Worm (Caenorhabditis elegans) whole organism, young adult: Measurements from ENCODE around the gene irld-25.

Experiments
- B0261.1 ChIP-seq: sonication (generic microtip); optimal IDR thresholded peaks from 2 replicates; lab custom pipeline; 2016; ENCODE audit warnings: mild to moderate bottlenecking, missing genetic modification characterization, moderate library complexity, missing compliant biosample characterization
- B0336.3 ChIP-seq: fragments of 200-800 bp; sonication (Bioruptor generic); IDR thresholded peaks from 2 replicates; pipeline ENCODE4 v1.3.6; 2022; ENCODE audit warnings: missing genetic modification characterization, missing compliant biosample characterization
- C06A6.2 ChIP-seq: fragments of 200-800 bp; sonication (Bioruptor generic); conservative IDR thresholded peaks from 2 replicates; pipeline ENCODE4 v1.3.6; 2022; ENCODE audit warnings: missing genetic modification characterization, missing compliant biosample characterization
- C17E4.6 ChIP-seq: fragments of 200-800 bp; sonication (Bioruptor generic); IDR thresholded peaks from 2 replicates; pipeline ENCODE4 v1.3.6; 2022; ENCODE audit warnings: missing genetic modification reagents, missing genetic modification characterization, missing compliant biosample characterization
- F22D6.2 ChIP-seq: sonication (generic microtip); optimal IDR thresholded peaks from 2 replicates; lab custom pipeline; 2016; ENCODE audit warnings: mild to moderate bottlenecking, missing genetic modification characterization, missing compliant biosample characterization
- F23B12.7 ChIP-seq: sonication (generic microtip); optimal IDR thresholded peaks from 2 replicates; lab custom pipeline; 2017; ENCODE audit warnings: missing genetic modification characterization, mild to moderate bottlenecking, missing compliant biosample characterization, antibody characterized with exemption, moderate library complexity; ENCODE audit not compliant: insufficient read depth
- F37B4.10 ChIP-seq: fragments of 200-800 bp; sonication (Bioruptor generic); IDR thresholded peaks from 2 replicates; pipeline ENCODE4 v1.3.6; 2022; ENCODE audit warnings: missing genetic modification characterization, missing compliant biosample characterization
- F39B2.1 ChIP-seq: fragments of 200-800 bp; sonication (Bioruptor generic); IDR thresholded peaks from 2 replicates; pipeline ENCODE4 v1.3.6; 2022; ENCODE audit warnings: missing genetic modification reagents, missing genetic modification characterization, missing compliant biosample characterization
- K12H6.12 ChIP-seq: fragments of 200-800 bp; sonication (Bioruptor generic); optimal IDR thresholded peaks from 2 replicates; lab custom pipeline; 2018; ENCODE audit warnings: mild to moderate bottlenecking, missing genetic modification characterization, missing compliant biosample characterization
- Y53F4B.3 ChIP-seq: fragments of 200-800 bp; sonication (Bioruptor generic); IDR thresholded peaks from 2 replicates; pipeline ENCODE4 v1.3.6; 2022; ENCODE audit warnings: missing genetic modification reagents, missing genetic modification characterization, missing compliant biosample characterization
- Y79H2A.3 ChIP-seq: fragments of 200-800 bp; sonication (Bioruptor generic); conservative IDR thresholded peaks from 2 replicates; pipeline ENCODE4 v1.3.6; 2022; ENCODE audit warnings: missing genetic modification reagents, missing genetic modification characterization, missing compliant biosample characterization
- ZK185.1 ChIP-seq: sonication (generic microtip); optimal IDR thresholded peaks from 2 replicates; lab custom pipeline; 2016; ENCODE audit warnings: mild to moderate bottlenecking, missing genetic modification characterization, missing compliant biosample characterization; ENCODE audit not compliant: poor library complexity, severe bottlenecking
- akir-1 ChIP-seq: fragments of 200-800 bp; sonication (Bioruptor generic); optimal IDR thresholded peaks from 2 replicates; lab custom pipeline; 2018; ENCODE audit warnings: mild to moderate bottlenecking, missing genetic modification characterization, moderate library complexity, missing compliant biosample characterization
- ama-1 ChIP-seq, 3 experiments: fragments of 150-350 bp in 1 of 3; sonication (generic microtip) in 2 of 3; optimal IDR thresholded peaks; 2 replicates each; lab custom pipeline; 2014 to 2018; ENCODE audit warnings: missing biosample characterization in 2 of 3, missing genetic modification characterization in 2 of 3, missing genetic modification reagents in 2 of 3
- aptf-2 ChIP-seq: fragments of 200-800 bp; sonication (Bioruptor generic); conservative IDR thresholded peaks from 2 replicates; pipeline ENCODE4 v1.3.6; 2022; ENCODE audit warnings: missing genetic modification reagents, missing genetic modification characterization, missing compliant biosample characterization
- attf-3 ChIP-seq: fragments of 200-800 bp; sonication (Bioruptor generic); conservative IDR thresholded peaks from 2 replicates; pipeline ENCODE4 v1.3.6; 2022; ENCODE audit warnings: missing genetic modification reagents, missing genetic modification characterization, missing compliant biosample characterization
- attf-6 ChIP-seq: fragments of 200-800 bp; sonication (Bioruptor generic); IDR thresholded peaks from 2 replicates; pipeline ENCODE4 v1.3.6; 2022; ENCODE audit warnings: missing genetic modification reagents, missing genetic modification characterization, missing compliant biosample characterization
- bed-2 ChIP-seq: fragments of 200-800 bp; sonication (Bioruptor generic); IDR thresholded peaks from 2 replicates; pipeline ENCODE4 v1.3.6; 2022; ENCODE audit warnings: missing genetic modification reagents, missing genetic modification characterization, missing compliant biosample characterization
- ccch-3 ChIP-seq: fragments of 200-800 bp; sonication (Bioruptor generic); optimal IDR thresholded peaks from 2 replicates; lab custom pipeline; 2018; ENCODE audit warnings: mild to moderate bottlenecking, missing genetic modification characterization, missing compliant biosample characterization
- cebp-1 ChIP-seq, 2 experiments: fragments of 200-800 bp in 1 of 2; sonication (Bioruptor generic) in 1 of 2; sonication (generic microtip) in 1 of 2; IDR thresholded peaks in 1 of 2; optimal IDR thresholded peaks in 1 of 2; 2 replicates each; pipeline versions ENCODE4 v1.3.6 to Lab custom; 2017 to 2022; ENCODE audit warnings: missing compliant biosample characterization in 2 of 2, missing genetic modification characterization in 2 of 2, mild to moderate bottlenecking in 1 of 2, missing genetic modification reagents in 1 of 2, moderate library complexity in 1 of 2
- ceh-100 ChIP-seq: fragments of 200-800 bp; sonication (Bioruptor generic); IDR thresholded peaks from 2 replicates; pipeline ENCODE4 v1.3.6; 2022; ENCODE audit warnings: missing genetic modification reagents, missing genetic modification characterization, missing compliant biosample characterization
- ceh-27 ChIP-seq: fragments of 200-800 bp; sonication (Bioruptor generic); optimal IDR thresholded peaks from 2 replicates; lab custom pipeline; 2018; ENCODE audit warnings: mild to moderate bottlenecking, missing genetic modification characterization, moderate library complexity, missing compliant biosample characterization
- ceh-79 ChIP-seq: sonication (generic microtip); optimal IDR thresholded peaks from 2 replicates; lab custom pipeline; 2017; ENCODE audit warnings: mild to moderate bottlenecking, missing genetic modification characterization, missing compliant biosample characterization
- chd-7 ChIP-seq: sonication (generic microtip); optimal IDR thresholded peaks from 2 replicates; lab custom pipeline; 2016; ENCODE audit warnings: mild to moderate bottlenecking, missing genetic modification characterization, moderate library complexity, missing compliant biosample characterization
- efl-1 ChIP-seq: fragments of 150-350 bp; optimal IDR thresholded peaks from 2 replicates; lab custom pipeline; 2014; ENCODE audit warnings: missing biosample characterization, missing genetic modification reagents, missing genetic modification characterization
- egl-18 ChIP-seq: fragments of 200-800 bp; sonication (Bioruptor generic); IDR thresholded peaks from 2 replicates; pipeline ENCODE4 v1.3.6; 2022; ENCODE audit warnings: missing genetic modification reagents, missing genetic modification characterization, missing compliant biosample characterization
- fkh-3 ChIP-seq: sonication (generic microtip); optimal IDR thresholded peaks from 2 replicates; lab custom pipeline; 2016; ENCODE audit warnings: mild to moderate bottlenecking, missing genetic modification characterization, missing compliant biosample characterization
- gei-17 ChIP-seq: fragments of 200-800 bp; sonication (Bioruptor generic); optimal IDR thresholded peaks from 2 replicates; lab custom pipeline; 2018; ENCODE audit warnings: mild to moderate bottlenecking, missing genetic modification characterization, missing compliant biosample characterization
- hrde-1 ChIP-seq: sonication (generic microtip); optimal IDR thresholded peaks from 2 replicates; lab custom pipeline; 2016; ENCODE audit warnings: missing genetic modification characterization, mild to moderate bottlenecking, missing compliant biosample characterization, moderate library complexity, missing genotype, missing genetic modification reagents, borderline replicate concordance
- let-607 ChIP-seq, 2 experiments: fragments of 200-800 bp in 1 of 2; sonication (Bioruptor generic) in 1 of 2; sonication (generic microtip) in 1 of 2; optimal IDR thresholded peaks; 2 replicates each; lab custom pipeline; 2016 to 2018; ENCODE audit warnings: mild to moderate bottlenecking in 2 of 2, missing compliant biosample characterization in 2 of 2, missing genetic modification characterization in 2 of 2, moderate library complexity in 2 of 2, missing genotype in 1 of 2
- lin-40 ChIP-seq: sonication (generic microtip); optimal IDR thresholded peaks from 2 replicates; lab custom pipeline; 2016; ENCODE audit warnings: missing genetic modification characterization, mild to moderate bottlenecking, missing compliant biosample characterization, missing genotype, missing genetic modification reagents
- lsy-27 ChIP-seq: sonication (generic microtip); optimal IDR thresholded peaks from 2 replicates; lab custom pipeline; 2017; ENCODE audit warnings: missing genetic modification characterization, mild to moderate bottlenecking, missing compliant biosample characterization, antibody characterized with exemption, missing genotype, borderline replicate concordance; ENCODE audit not compliant: insufficient read depth
- madf-10 ChIP-seq: sonication (generic microtip); optimal IDR thresholded peaks from 2 replicates; lab custom pipeline; 2016; ENCODE audit warnings: mild to moderate bottlenecking, missing genetic modification characterization, missing compliant biosample characterization
- mel-28 ChIP-seq: sonication (generic microtip); optimal IDR thresholded peaks from 2 replicates; lab custom pipeline; 2016; ENCODE audit warnings: borderline replicate concordance, mild to moderate bottlenecking, missing genetic modification characterization, missing compliant biosample characterization
- nfya-1 ChIP-seq: sonication (generic microtip); optimal IDR thresholded peaks from 2 replicates; lab custom pipeline; 2017; ENCODE audit warnings: antibody characterized with exemption, missing compliant biosample characterization, missing genetic modification characterization, borderline replicate concordance; ENCODE audit not compliant: insufficient read depth
- sdz-38 ChIP-seq: sonication (generic microtip); optimal IDR thresholded peaks from 2 replicates; lab custom pipeline; 2016; ENCODE audit warnings: missing genotype, missing genetic modification characterization, missing compliant biosample characterization
- sea-2 ChIP-seq: fragments of 200-800 bp; sonication (Bioruptor generic); IDR thresholded peaks from 2 replicates; pipeline ENCODE4 v1.3.6; 2022; ENCODE audit warnings: missing genetic modification characterization, missing compliant biosample characterization
- tbp1 ChIP-seq: fragments of 200-800 bp; sonication (Bioruptor generic); optimal IDR thresholded peaks from 2 replicates; lab custom pipeline; 2018; ENCODE audit warnings: mild to moderate bottlenecking, missing genetic modification characterization, missing compliant biosample characterization
- tbx-9 ChIP-seq: sonication (generic microtip); optimal IDR thresholded peaks from 2 replicates; lab custom pipeline; 2016; ENCODE audit warnings: borderline replicate concordance, missing genetic modification characterization, inconsistent platforms, missing compliant biosample characterization
- tlf-1 ChIP-seq: fragments of 200-800 bp; sonication (Bioruptor generic); optimal IDR thresholded peaks from 2 replicates; lab custom pipeline; 2018; ENCODE audit warnings: mild to moderate bottlenecking, missing genetic modification characterization, missing compliant biosample characterization
- unc-130 ChIP-seq: sonication (generic microtip); optimal IDR thresholded peaks from 2 replicates; lab custom pipeline; 2016; ENCODE audit warnings: missing genetic modification reagents, missing genetic modification characterization, missing compliant biosample characterization
- xnd-1 ChIP-seq: sonication (generic microtip); optimal IDR thresholded peaks from 2 replicates; lab custom pipeline; 2016; ENCODE audit warnings: missing genotype, missing genetic modification reagents, missing genetic modification characterization, missing compliant biosample characterization
- ztf-25 ChIP-seq: fragments of 200-800 bp; sonication (Bioruptor generic); IDR thresholded peaks from 2 replicates; pipeline ENCODE4 v1.3.6; 2022; ENCODE audit warnings: missing genetic modification reagents, missing genetic modification characterization, missing compliant biosample characterization
- ztf-28 ChIP-seq: fragments of 200-800 bp; sonication (Bioruptor generic); IDR thresholded peaks from 2 replicates; pipeline ENCODE4 v1.3.6; 2022; ENCODE audit warnings: missing genetic modification reagents, missing genetic modification characterization, missing compliant biosample characterization

irld-25 gene

DNA sequence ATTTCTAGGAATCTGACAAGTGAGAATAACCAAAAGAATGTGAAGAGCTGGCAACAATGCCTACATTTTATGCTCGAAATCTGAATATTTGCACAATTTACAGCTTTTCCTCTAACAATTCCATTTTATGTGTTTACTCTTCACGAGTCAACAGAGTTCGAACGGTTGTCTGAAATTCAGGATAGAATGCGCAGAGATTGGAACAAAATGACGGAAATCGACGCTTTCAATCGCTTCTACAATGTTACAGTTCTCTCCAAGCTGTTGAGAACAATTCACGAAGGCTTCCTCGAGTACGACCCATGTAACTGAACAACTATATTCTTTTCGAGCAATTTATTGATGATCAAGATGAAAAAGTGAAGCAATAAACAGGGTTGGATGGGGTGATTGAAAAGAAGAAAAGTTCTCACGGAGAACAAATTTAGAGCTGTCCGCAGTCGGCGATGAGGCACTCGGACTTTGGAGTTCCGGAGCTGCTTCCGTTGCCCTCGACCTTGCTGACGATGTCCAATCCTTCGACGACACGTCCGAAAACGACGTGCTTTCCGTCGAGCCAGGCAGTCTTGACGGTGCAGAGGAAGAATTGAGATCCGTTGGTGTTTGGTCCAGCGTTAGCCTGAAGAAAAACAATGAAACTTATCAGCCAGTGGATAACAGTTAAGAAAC, 35.0 kb upstream of the irld-25 start, which contains the start of gene Y75B12B.3 (continued):
- TF ChIP-seq B0336.3 (GFP tag; lab: Robert Waterston, UW) (peak; percentile 81), fkh-3 (tag; lab: Kevin White, UChicago) (no peak), akir-1 (GFP tag; lab: Kevin White, UChicago) (no peak), cebp-1 (GFP tag; IDR thresholded peaks at IDR 0.05; lab: Robert Waterston, UW) (no peak), cebp-1 (tag; optimal IDR thresholded peaks at IDR 0.05; lab: Kevin White, UChicago) (peak; percentile 29), nfya-1 (tag; lab: Kevin White, UChicago) (no peak), gei-17 (no peak), B0261.1 (peak; percentile 7), ztf-25 (0 out of 2 replicates have a peak, but pooled peaks have one; percentile 56), xnd-1 (tag; lab: Kevin White, UChicago) (peak; percentile 11), Y53F4B.3 (GFP tag; lab: Robert Waterston, UW) (no peak), aptf-2 (GFP tag; lab: Robert Waterston, UW) (no peak), ceh-27 (no peak), F39B2.1 (GFP tag; lab: Robert Waterston, UW) (peak; percentile 27; the same call in 1 of the 2 replicates), F23B12.7 (no peak), ztf-28 (GFP tag; lab: Robert Waterston, UW) (no peak), sea-2 (GFP tag; lab: Robert Waterston, UW) (no peak), attf-3 (no peak), chd-7 (tag; lab: Kevin White, UChicago) (no peak), efl-1 (no peak), tbx-9 (tag; lab: Kevin White, UChicago) (no peak), unc-130 (GFP tag; lab: Kevin White, UChicago) (no peak), bed-2 (GFP tag; lab: Robert Waterston, UW) (no peak), Y79H2A.3 (0 out of 2 replicates have a peak, but pooled peaks have one; percentile 32), attf-6 (peak; percentile 50; the same call in 1 of the 2 replicates), ccch-3 (GFP tag; lab: Kevin White, UChicago) (no peak), lsy-27 (no peak), ZK185.1 (no peak), C06A6.2 (GFP tag; lab: Robert Waterston, UW) (no peak), F37B4.10 (GFP tag; lab: Robert Waterston, UW) (no peak), madf-10 (tag; lab: Kevin White, UChicago) (no peak), egl-18 (GFP tag; lab: Robert Waterston, UW) (no peak), F22D6.2 (no peak), lin-40 (no peak), tbp1 (GFP tag; lab: Kevin White, UChicago) (peak; percentile 42), K12H6.12 (no peak), mel-28 (no peak), sdz-38 (tag; lab: Kevin White, UChicago) (no peak), ceh-100 (peak; percentile 47; the same call in 1 of the 2 replicates), tlf-1 (GFP tag; lab: Kevin White, UChicago) (peak; percentile 51), C17E4.6 (GFP tag; lab: Robert Waterston, UW) (0 out of 2 replicates have a peak, but pooled peaks have one; percentile 27), hrde-1 (tag; lab: Kevin White, UChicago) (peak; percentile 64), let-607 (tag; optimal IDR thresholded peaks at IDR 0.05; lab: Kevin White, UChicago) (no peak), ama-1 (optimal IDR thresholded peaks at IDR 0.05; lab: Kevin White, UChicago) (peak; percentile 73), ama-1 (GFP tag; optimal IDR thresholded peaks at IDR 0.05; lab: Kevin White, UChicago) (peak in 1 of 2 experiments; percentile 9), ceh-79 (peak; percentile 73)
- TF ChIP-seq, all 124 proteins: peak for 46
